Worm (Caenorhabditis elegans) whole organism, L1 larva: Measurements from ENCODE around the gene srx-121.
A peak's percentile ranks its signal among the peaks of the same experiment; 100 is the strongest.
"Not testable (repeated sequence)": the region's sequence is repeated elsewhere in the genome, so short reads cannot be mapped to it uniquely, and the experiment has no call there.

ENCODE experiments used
- C04F5.9 ChIP-seq: sonication (generic microtip); optimal IDR thresholded peaks from 2 replicates; lab custom pipeline; 2016; ENCODE audit warnings: missing genetic modification characterization, missing compliant biosample characterization
- C34B4.2 ChIP-seq: sonication (generic microtip); optimal IDR thresholded peaks from 2 replicates; lab custom pipeline; 2017; ENCODE audit warnings: mild to moderate bottlenecking, missing genetic modification characterization, missing compliant biosample characterization
- alr-1 ChIP-seq: fragments of 200-800 bp; sonication (Bioruptor generic); optimal IDR thresholded peaks from 2 replicates; lab custom pipeline; 2018; ENCODE audit warnings: borderline replicate concordance, mild to moderate bottlenecking, missing genetic modification characterization, missing compliant biosample characterization
- ama-1 ChIP-seq: fragments of 150-350 bp; optimal IDR thresholded peaks from 2 replicates; lab custom pipeline; 2014
- ceh-63 ChIP-seq: fragments of 200-800 bp; sonication (Bioruptor generic); optimal IDR thresholded peaks from 2 replicates; lab custom pipeline; 2018; ENCODE audit warnings: mild to moderate bottlenecking, missing genetic modification characterization, missing compliant biosample characterization
- dsc-1 ChIP-seq: sonication (generic microtip); optimal IDR thresholded peaks from 2 replicates; lab custom pipeline; 2016; ENCODE audit warnings: mild to moderate bottlenecking, missing genetic modification characterization, missing compliant biosample characterization
- egl-27 ChIP-seq, 2 experiments: fragments of 150-350 bp in 1 of 2; sonication (generic microtip); optimal IDR thresholded peaks; 3 replicates each; lab custom pipeline; 2017 to 2018; ENCODE audit warnings: missing biosample characterization in 2 of 2, missing genetic modification characterization in 2 of 2, missing genetic modification reagents in 2 of 2
- elt-2 ChIP-seq: sonication (generic microtip); optimal IDR thresholded peaks from 2 replicates; lab custom pipeline; 2016; ENCODE audit warnings: missing genetic modification characterization, mild to moderate bottlenecking, inconsistent platforms, missing compliant biosample characterization, missing genetic modification reagents
- elt-3 ChIP-seq, 6 experiments: fragments of 150-350 bp in 1 of 6; sonication (generic microtip); optimal IDR thresholded peaks; 2 replicates each; lab custom pipeline; 2017 to 2018; ENCODE audit warnings: missing biosample characterization in 6 of 6, missing genetic modification characterization in 6 of 6, inconsistent platforms in 1 of 6
- ets-5 ChIP-seq: fragments of 200-800 bp; sonication (Bioruptor generic); IDR thresholded peaks from 2 replicates; pipeline ENCODE4 v1.3.6; 2022; ENCODE audit warnings: missing genetic modification characterization, missing compliant biosample characterization
- fkh-8 ChIP-seq: sonication (generic microtip); optimal IDR thresholded peaks from 2 replicates; lab custom pipeline; 2016; ENCODE audit warnings: mild to moderate bottlenecking, missing genetic modification characterization, missing compliant biosample characterization
- fos-1 ChIP-seq: fragments of 150-350 bp; optimal IDR thresholded peaks from 2 replicates; lab custom pipeline; 2014; ENCODE audit warnings: missing biosample characterization, missing genetic modification characterization
- hpl-2 ChIP-seq: fragments of 150-350 bp; optimal IDR thresholded peaks from 2 replicates; lab custom pipeline; 2014; ENCODE audit warnings: missing biosample characterization, missing genetic modification reagents, missing genetic modification characterization
- jun-1 ChIP-seq: fragments of 150-350 bp; optimal IDR thresholded peaks from 2 replicates; lab custom pipeline; 2014; ENCODE audit warnings: missing biosample characterization, missing genetic modification reagents, missing genetic modification characterization
- lin-14 ChIP-seq: fragments of 200-800 bp; sonication (Bioruptor generic); optimal IDR thresholded peaks from 2 replicates; lab custom pipeline; 2018; ENCODE audit warnings: mild to moderate bottlenecking, missing genetic modification characterization, moderate library complexity, missing compliant biosample characterization
- lin-35 ChIP-seq, 2 experiments: fragments of 150-350 bp; optimal IDR thresholded peaks; 2 replicates each; lab custom pipeline; 2014; ENCODE audit warnings: missing biosample characterization in 2 of 2, missing genetic modification characterization in 2 of 2, missing genetic modification reagents in 2 of 2
- mab-9 ChIP-seq: fragments of 200-800 bp; sonication (Bioruptor generic); IDR thresholded peaks from 2 replicates; pipeline ENCODE4 v1.3.6; 2022; ENCODE audit warnings: missing genetic modification reagents, missing genetic modification characterization, missing compliant biosample characterization
- mdl-1 ChIP-seq, 2 experiments: fragments of 150-350 bp; optimal IDR thresholded peaks; 2 replicates each; lab custom pipeline; 2014 to 2017; ENCODE audit warnings: missing biosample characterization in 2 of 2, missing genetic modification characterization in 2 of 2, inconsistent platforms in 1 of 2
- mep-1 ChIP-seq: fragments of 150-350 bp; optimal IDR thresholded peaks from 2 replicates; lab custom pipeline; 2014; ENCODE audit warnings: missing biosample characterization, missing genetic modification characterization
- nhr-11 ChIP-seq: fragments of 150-350 bp; optimal IDR thresholded peaks from 2 replicates; lab custom pipeline; 2014; ENCODE audit warnings: missing biosample characterization, missing genetic modification characterization
- nhr-12 ChIP-seq: sonication (generic microtip); optimal IDR thresholded peaks from 2 replicates; lab custom pipeline; 2017; ENCODE audit warnings: missing biosample characterization, missing genetic modification characterization
- nhr-19 ChIP-seq: fragments of 200-800 bp; sonication (Bioruptor generic); conservative IDR thresholded peaks from 2 replicates; pipeline ENCODE4 v1.3.6; 2022; ENCODE audit warnings: missing genetic modification characterization, missing compliant biosample characterization
- nhr-20 ChIP-seq: sonication (generic microtip); optimal IDR thresholded peaks from 2 replicates; lab custom pipeline; 2016; ENCODE audit warnings: mild to moderate bottlenecking, missing genetic modification characterization, missing compliant biosample characterization
- nhr-47 ChIP-seq: sonication (generic microtip); optimal IDR thresholded peaks from 2 replicates; lab custom pipeline; 2016; ENCODE audit warnings: mild to moderate bottlenecking, missing genetic modification characterization, moderate library complexity, missing compliant biosample characterization
- nhr-77 ChIP-seq: fragments of 150-350 bp; optimal IDR thresholded peaks from 2 replicates; lab custom pipeline; 2014; ENCODE audit warnings: missing biosample characterization, missing genetic modification characterization
- nhr-85 ChIP-seq: sonication (generic microtip); peaks from one replicate; lab custom pipeline; 2016; ENCODE audit warnings: missing genetic modification characterization, inconsistent platforms, missing compliant biosample characterization
- swsn-7 ChIP-seq: sonication (generic microtip); optimal IDR thresholded peaks from 2 replicates; lab custom pipeline; 2016; ENCODE audit warnings: missing genetic modification characterization, missing compliant biosample characterization
- tbx-2 ChIP-seq: sonication (generic microtip); optimal IDR thresholded peaks from 2 replicates; lab custom pipeline; 2016; ENCODE audit warnings: missing genetic modification characterization, missing compliant biosample characterization
- unc-130 ChIP-seq: fragments of 150-350 bp; optimal IDR thresholded peaks from 2 replicates; lab custom pipeline; 2017; ENCODE audit warnings: missing biosample characterization, missing genetic modification characterization, inconsistent platforms
- unc-30 ChIP-seq: sonication (generic microtip); optimal IDR thresholded peaks from 2 replicates; lab custom pipeline; 2017; ENCODE audit warnings: missing biosample characterization, missing genetic modification characterization
- unc-86 ChIP-seq: sonication (generic microtip); optimal IDR thresholded peaks from 2 replicates; lab custom pipeline; 2016; ENCODE audit warnings: missing genetic modification characterization, missing compliant biosample characterization
- unc-98 ChIP-seq: fragments of 200-800 bp; sonication (Bioruptor generic); IDR thresholded peaks from 2 replicates; pipeline ENCODE4 v1.3.6; 2022; ENCODE audit warnings: missing genetic modification characterization, missing compliant biosample characterization
- ztf-11 ChIP-seq, 2 experiments: sonication (generic microtip); optimal IDR thresholded peaks; 2 replicates each; lab custom pipeline; 2016 to 2017; ENCODE audit warnings: missing genetic modification characterization in 2 of 2, missing biosample characterization in 1 of 2, missing compliant biosample characterization in 1 of 2
- ztf-4 ChIP-seq: fragments of 150-350 bp; optimal IDR thresholded peaks from 2 replicates; lab custom pipeline; 2014; ENCODE audit warnings: missing biosample characterization, missing genetic modification characterization

Gene srx-121

DNA sequence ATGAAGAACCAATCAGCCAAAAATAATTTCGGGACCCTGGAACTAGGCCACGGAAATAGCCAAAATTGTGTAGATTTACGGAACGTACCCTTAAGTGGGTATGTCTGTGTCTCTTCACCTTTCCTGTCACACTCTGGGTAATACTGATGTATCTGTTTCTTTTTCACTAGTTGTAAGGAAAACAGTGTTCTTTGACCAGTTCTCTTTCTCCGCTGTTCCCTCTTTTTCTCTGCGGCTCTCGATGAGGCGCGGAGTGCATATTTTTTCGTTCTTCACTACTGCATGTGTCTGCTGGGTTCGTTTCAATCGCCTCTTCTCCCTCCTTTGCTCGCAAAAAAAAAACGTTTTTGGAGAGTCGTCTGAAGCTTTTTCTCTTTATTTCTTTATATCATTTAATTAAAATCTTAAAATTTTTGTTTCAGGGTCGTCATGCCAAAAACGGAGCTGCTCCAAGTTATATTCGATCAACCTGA is 37.6 kb upstream of the srx-121 start, which contains the start of gene arrd-22 (continued):
- peak; percentile 84 for TF ChIP-seq lin-14 (GFP tag; lab: Kevin White, UChicago)
- TF ChIP-seq nhr-20 (tag; lab: Kevin White, UChicago) = peak; percentile 26
- TF ChIP-seq nhr-19 (GFP tag; lab: Robert Waterston, UW) = peak; percentile 8; the same call in 1 of the 2 replicates
- TF ChIP-seq elt-2 = no peak
- no peak for TF ChIP-seq egl-27 (tag; optimal IDR thresholded peaks at IDR 0.05; lab: Kevin White, UChicago)
- TF ChIP-seq ztf-11 (tag; optimal IDR thresholded peaks at IDR 0.05; lab: Kevin White, UChicago) = no peak
- no peak for TF ChIP-seq nhr-47
- no peak for TF ChIP-seq mdl-1 (tag; optimal IDR thresholded peaks at IDR 0.05; lab: Kevin White, UChicago)
- TF ChIP-seq lin-35 (GFP tag; optimal IDR thresholded peaks at IDR 0.05; lab: Kevin White, UChicago) = no peak
- TF ChIP-seq mep-1 (tag; lab: Kevin White, UChicago) = peak; percentile 38
- TF ChIP-seq unc-86 (tag; lab: Kevin White, UChicago) = no peak
- no peak for TF ChIP-seq nhr-77 (tag; lab: Kevin White, UChicago)
- no peak for TF ChIP-seq tbx-2
- no peak for TF ChIP-seq ceh-63 (GFP tag; lab: Kevin White, UChicago)

DNA sequence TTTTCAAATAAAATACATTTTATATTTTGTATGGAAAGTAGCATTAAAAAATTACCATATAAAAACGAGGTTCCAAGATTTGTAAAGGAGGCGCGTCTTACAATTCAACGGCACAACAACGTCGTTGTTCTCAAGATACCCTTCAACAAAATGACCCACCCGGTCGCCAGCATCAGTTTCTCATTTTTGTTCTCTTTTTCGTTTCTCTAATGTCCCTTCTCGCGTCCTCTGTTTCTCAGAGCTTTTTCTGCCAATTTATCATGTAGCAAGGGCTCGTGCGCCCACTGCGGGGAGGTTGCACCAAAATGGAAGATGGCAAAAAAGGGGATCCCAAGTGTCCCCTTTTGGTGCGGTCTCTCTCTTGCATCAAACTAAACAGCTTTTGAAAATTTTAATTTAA is 36.9 kb upstream of the srx-121 start:
- TF ChIP-seq dsc-1 (tag; lab: Kevin White, UChicago) (peak; percentile 14), lin-35 (GFP tag; optimal IDR thresholded peaks at IDR 0.05; lab: Kevin White, UChicago) (no peak)

DNA sequence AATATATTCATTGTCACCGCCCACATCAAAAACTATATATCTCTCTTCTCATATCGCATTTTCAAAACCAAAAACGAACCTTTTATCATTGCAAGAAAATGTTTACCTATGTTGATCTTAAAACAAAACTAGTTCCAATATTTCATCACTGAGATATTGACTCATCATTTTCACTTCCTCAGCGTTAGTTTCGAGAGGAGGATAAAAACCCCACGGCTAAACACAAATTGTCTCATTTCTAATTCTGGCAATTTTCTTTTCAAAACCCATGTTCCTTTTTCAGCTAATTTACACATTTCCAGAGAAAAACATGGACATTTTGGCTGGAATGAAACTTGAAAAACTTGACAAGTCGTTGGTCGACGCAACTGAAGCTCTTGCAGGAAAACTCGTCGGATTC is 36.0 kb upstream of the srx-121 start, which contains the start of gene T20D4.7:
T20D4.7 (plus strand) TSS at position 301 of the 400 bp plus-strand sequence.
- TF ChIP-seq C04F5.9 (tag; lab: Kevin White, UChicago) (no peak), elt-3 (tag; optimal IDR thresholded peaks at IDR 0.05; lab: Kevin White, UChicago) (no peak), nhr-12 (no peak), ets-5 (GFP tag; lab: Robert Waterston, UW) (no peak), nhr-11 (tag; lab: Kevin White, UChicago) (no peak), fos-1 (tag; lab: Kevin White, UChicago) (no peak), nhr-85 (tag; lab: Kevin White, UChicago) (no peak), unc-30 (tag; lab: Kevin White, UChicago) (no peak), unc-130 (no peak), mab-9 (GFP tag; lab: Robert Waterston, UW) (no peak), C34B4.2 (tag; lab: Kevin White, UChicago) (no peak), ama-1 (lab: Kevin White, UChicago) (no peak), jun-1 (tag; lab: Kevin White, UChicago) (no peak), ztf-4 (tag; lab: Kevin White, UChicago) (no peak), fkh-8 (tag; lab: Kevin White, UChicago) (no peak)

DNA sequence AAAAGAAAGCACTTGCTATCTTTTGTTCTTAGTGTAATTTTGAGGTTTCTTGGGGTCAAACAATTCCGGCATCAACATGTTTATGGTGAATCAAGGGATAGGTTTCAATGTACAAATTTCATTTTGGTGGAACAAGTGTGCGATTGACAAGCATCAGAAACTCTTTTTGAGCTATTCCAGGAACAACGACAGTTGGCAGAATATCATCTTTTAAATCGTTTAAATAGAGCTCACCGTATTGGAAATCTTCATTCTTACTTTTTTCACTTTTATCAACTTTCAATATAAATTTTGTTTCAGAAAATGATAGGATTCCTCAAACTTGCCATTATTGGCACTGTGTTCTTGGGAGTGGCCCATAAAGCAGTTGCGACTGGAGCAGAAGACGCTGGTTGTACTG is 27.4 kb upstream of the srx-121 start, which contains the start of gene T20D4.10:
T20D4.10 (plus strand) TSS at position 301 of the 400 bp plus-strand sequence.
- not testable (repeated sequence) for TF ChIP-seq hpl-2 (GFP tag; lab: Kevin White, UChicago); unc-98; ama-1 (lab: Kevin White, UChicago)

DNA sequence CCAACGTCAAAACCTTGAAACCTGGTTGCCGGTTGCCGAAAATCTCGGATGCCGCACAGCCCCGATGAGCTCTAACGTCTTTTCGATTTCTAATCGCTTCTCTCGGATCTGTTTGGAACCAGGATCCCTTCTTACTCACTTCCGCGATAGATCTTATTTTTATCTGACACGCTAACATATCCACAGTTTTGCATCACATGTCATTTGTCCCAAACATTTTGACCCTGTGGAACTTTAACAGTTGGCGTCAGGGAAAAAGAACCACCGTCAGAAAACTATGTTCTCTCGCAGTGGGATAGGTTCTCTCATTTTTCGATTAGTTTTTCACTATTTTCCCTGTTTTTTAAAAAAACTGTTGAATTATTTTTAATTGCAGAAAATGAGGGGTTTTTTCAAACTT is 25.7 kb upstream of the srx-121 start, which contains the start of gene T20D4.11:
T20D4.11 (plus strand) TSS at position 377 of the 400 bp plus-strand sequence.
- TF ChIP-seq mep-1 (tag; lab: Kevin White, UChicago) (no peak), swsn-7 (tag; lab: Kevin White, UChicago) (no peak), nhr-77 (tag; lab: Kevin White, UChicago) (no peak), lin-14 (GFP tag; lab: Kevin White, UChicago) (no peak), alr-1 (tag; lab: Kevin White, UChicago) (no peak)
